Fruit fly (Drosophila melanogaster) whole organism, embryonic: ENCODE measurements around the gene CG16985.

ENCODE experiments used
- Antp ChIP-seq: fragments of 200-800 bp; sonication (Bioruptor generic); optimal IDR thresholded peaks from 3 replicates; lab custom pipeline; 2016; ENCODE audit warnings: missing biosample characterization, missing genetic modification characterization
- CG10147 ChIP-seq: fragments of 200-800 bp; sonication (Bioruptor generic); optimal IDR thresholded peaks from 2 replicates; lab custom pipeline; 2019; ENCODE audit warnings: missing biosample characterization, mild to moderate bottlenecking, missing genetic modification characterization, moderate library complexity
- CG11247 ChIP-seq: fragments of 200-800 bp; sonication (Bioruptor generic); IDR thresholded peaks from 2 replicates; pipeline ENCODE4 v1.3.6; 2022; ENCODE audit warnings: missing biosample characterization, missing genetic modification characterization
- CG12659 ChIP-seq: fragments of 200-800 bp; sonication (Bioruptor generic); optimal IDR thresholded peaks from 3 replicates; lab custom pipeline; 2017; ENCODE audit warnings: mild to moderate bottlenecking, missing biosample characterization, missing genetic modification reagents, missing genetic modification characterization
- CG12942 ChIP-seq: fragments of 200-800 bp; sonication (Bioruptor generic); optimal IDR thresholded peaks from 3 replicates; lab custom pipeline; 2016; ENCODE audit warnings: missing biosample characterization, missing genetic modification characterization
- CG13424 ChIP-seq: fragments of 200-800 bp; sonication (Bioruptor generic); optimal IDR thresholded peaks from 2 replicates; lab custom pipeline; 2019; ENCODE audit warnings: missing biosample characterization, mild to moderate bottlenecking, missing genetic modification characterization, moderate library complexity
- CG15011 ChIP-seq: fragments of 200-800 bp; sonication (Bioruptor generic); optimal IDR thresholded peaks from 3 replicates; lab custom pipeline; 2018; ENCODE audit warnings: missing biosample characterization, mild to moderate bottlenecking, missing genetic modification characterization
- CG1602 ChIP-seq: fragments of 200-800 bp; sonication (Bioruptor generic); optimal IDR thresholded peaks from 3 replicates; lab custom pipeline; 2016; ENCODE audit warnings: missing biosample characterization, missing genetic modification characterization
- CG1603 ChIP-seq: fragments of 200-800 bp; sonication (Bioruptor generic); optimal IDR thresholded peaks from 2 replicates; lab custom pipeline; 2019; ENCODE audit warnings: missing biosample characterization, mild to moderate bottlenecking, missing genetic modification characterization, moderate library complexity
- CG17612 ChIP-seq: fragments of 200-800 bp; sonication (Bioruptor generic); IDR thresholded peaks from 2 replicates; pipeline ENCODE4 v1.3.6; 2022; ENCODE audit warnings: missing biosample characterization, missing genetic modification characterization
- CG31388 ChIP-seq: fragments of 200-800 bp; sonication (Bioruptor generic); optimal IDR thresholded peaks from 2 replicates; lab custom pipeline; 2016; ENCODE audit warnings: missing biosample characterization, missing genetic modification characterization
- CG32532 ChIP-seq: fragments of 200-800 bp; sonication (Bioruptor generic); IDR thresholded peaks from 2 replicates; pipeline ENCODE4 v1.3.6; 2022; ENCODE audit warnings: missing biosample characterization, missing genetic modification characterization
- CG33213 ChIP-seq: fragments of 200-800 bp; sonication (Bioruptor generic); optimal IDR thresholded peaks from 3 replicates; lab custom pipeline; 2016; ENCODE audit warnings: missing biosample characterization, missing genetic modification characterization
- CG33557 ChIP-seq: fragments of 200-800 bp; sonication (Bioruptor generic); optimal IDR thresholded peaks from 2 replicates; lab custom pipeline; 2019; ENCODE audit warnings: missing biosample characterization, mild to moderate bottlenecking, missing genetic modification characterization, moderate library complexity
- CG3847 ChIP-seq: fragments of 200-800 bp; sonication (Bioruptor generic); IDR thresholded peaks from 2 replicates; pipeline ENCODE4 v1.3.6; 2022; ENCODE audit warnings: missing biosample characterization, missing genetic modification characterization
- CG43689 ChIP-seq: fragments of 200-800 bp; sonication (Bioruptor generic); IDR thresholded peaks from 2 replicates; pipeline ENCODE4 v1.3.6; 2022; ENCODE audit warnings: missing biosample characterization, missing genetic modification characterization
- CG4424 ChIP-seq: fragments of 200-800 bp; sonication (Bioruptor generic); optimal IDR thresholded peaks from 3 replicates; lab custom pipeline; 2016; ENCODE audit warnings: missing biosample characterization, missing genetic modification characterization
- CG5180 ChIP-seq: fragments of 200-800 bp; sonication (Bioruptor generic); optimal IDR thresholded peaks from 3 replicates; lab custom pipeline; 2017; ENCODE audit warnings: missing biosample characterization, missing genetic modification characterization, mild to moderate bottlenecking, moderate library complexity, missing genetic modification reagents
- CG8281 ChIP-seq: fragments of 200-800 bp; sonication (Bioruptor generic); optimal IDR thresholded peaks from 2 replicates; lab custom pipeline; 2018; ENCODE audit warnings: missing biosample characterization, mild to moderate bottlenecking, missing genetic modification characterization, moderate library complexity
- CG8765 ChIP-seq: fragments of 200-800 bp; sonication (Bioruptor generic); IDR thresholded peaks from 2 replicates; pipeline ENCODE4 v1.3.6; 2022; ENCODE audit warnings: missing biosample characterization, missing genetic modification characterization
- CG9932 ChIP-seq: fragments of 200-800 bp; sonication (Bioruptor generic); IDR thresholded peaks from 2 replicates; pipeline ENCODE4 v1.3.6; 2022; ENCODE audit warnings: missing biosample characterization, missing genetic modification characterization
- D19A ChIP-seq: fragments of 200-800 bp; optimal IDR thresholded peaks from 3 replicates; lab custom pipeline; 2019; ENCODE audit warnings: missing biosample characterization, mild to moderate bottlenecking, missing genetic modification characterization, moderate library complexity
- Dip2 ChIP-seq: fragments of 200-800 bp; sonication (Bioruptor generic); IDR thresholded peaks from 2 replicates; pipeline ENCODE4 v1.3.6; 2022; ENCODE audit warnings: missing biosample characterization, missing genetic modification characterization
- Dip3 ChIP-seq: fragments of 200-800 bp; sonication (Bioruptor generic); optimal IDR thresholded peaks from 3 replicates; lab custom pipeline; 2016; ENCODE audit warnings: missing biosample characterization, missing genetic modification characterization
- HLHmδ ChIP-seq: fragments of 200-800 bp; sonication (Bioruptor generic); optimal IDR thresholded peaks from 2 replicates; lab custom pipeline; 2018; ENCODE audit warnings: missing biosample characterization, mild to moderate bottlenecking, missing genetic modification characterization, moderate library complexity
- Hmr ChIP-seq: fragments of 200-800 bp; sonication (Bioruptor generic); optimal IDR thresholded peaks from 3 replicates; lab custom pipeline; 2017; ENCODE audit warnings: mild to moderate bottlenecking, missing biosample characterization, missing genetic modification reagents, missing genetic modification characterization
- Hr3 ChIP-seq: fragments of 200-800 bp; sonication (Bioruptor generic); optimal IDR thresholded peaks from 3 replicates; lab custom pipeline; 2016; ENCODE audit warnings: missing biosample characterization, missing genetic modification characterization
- Kr ChIP-seq: fragments of 200-800 bp; sonication (Bioruptor generic); optimal IDR thresholded peaks from 2 replicates; lab custom pipeline; 2017; ENCODE audit warnings: missing biosample characterization, mild to moderate bottlenecking, missing genetic modification characterization
- Lpt ChIP-seq: fragments of >200 bp; optimal IDR thresholded peaks from 2 replicates; lab custom pipeline; 2018; ENCODE audit warnings: missing biosample characterization, missing genetic modification characterization
- Nf-YA ChIP-seq: fragments of 200-800 bp; sonication (Bioruptor generic); IDR thresholded peaks from 2 replicates; pipeline ENCODE4 v1.3.6; 2022; ENCODE audit warnings: missing biosample characterization, missing genetic modification characterization
- Ravus ChIP-seq: fragments of 200-800 bp; sonication (Bioruptor generic); IDR thresholded peaks from 2 replicates; pipeline ENCODE4 v1.3.6; 2022; ENCODE audit warnings: missing biosample characterization, missing genetic modification characterization
- Sox100B ChIP-seq: fragments of 200-800 bp; sonication (Bioruptor generic); optimal IDR thresholded peaks from 3 replicates; lab custom pipeline; 2018; ENCODE audit warnings: missing biosample characterization, mild to moderate bottlenecking, missing genetic modification characterization
- Vsx1 ChIP-seq: fragments of 200-800 bp; sonication (Bioruptor generic); optimal IDR thresholded peaks from 2 replicates; lab custom pipeline; 2017; ENCODE audit warnings: missing biosample characterization, mild to moderate bottlenecking, missing genetic modification characterization, missing genetic modification reagents
- bcd ChIP-seq: fragments of 200-800 bp; sonication (Bioruptor generic); optimal IDR thresholded peaks from 2 replicates; lab custom pipeline; 2017; ENCODE audit warnings: missing biosample characterization, mild to moderate bottlenecking, missing genetic modification characterization
- cato ChIP-seq: fragments of 200-800 bp; sonication (Bioruptor generic); optimal IDR thresholded peaks from 2 replicates; lab custom pipeline; 2016; ENCODE audit warnings: missing biosample characterization, missing genetic modification characterization, borderline replicate concordance
- crc ChIP-seq: fragments of 200-800 bp; sonication (Bioruptor generic); optimal IDR thresholded peaks from 2 replicates; lab custom pipeline; 2016; ENCODE audit warnings: missing biosample characterization, missing genetic modification characterization
- crol ChIP-seq: fragments of 200-800 bp; sonication (Bioruptor generic); IDR thresholded peaks from 2 replicates; pipeline ENCODE4 v1.3.6; 2022; ENCODE audit warnings: missing biosample characterization, missing genetic modification characterization
- cwo ChIP-seq: fragments of 200-800 bp; sonication (Bioruptor generic); optimal IDR thresholded peaks from 3 replicates; lab custom pipeline; 2017; ENCODE audit warnings: missing biosample characterization, missing genetic modification characterization, mild to moderate bottlenecking, moderate library complexity, missing genetic modification reagents
- disco-r ChIP-seq: fragments of 200-800 bp; sonication (Bioruptor generic); optimal IDR thresholded peaks from 2 replicates; lab custom pipeline; 2016; ENCODE audit warnings: missing biosample characterization, missing genetic modification characterization
- nom ChIP-seq: fragments of 200-800 bp; sonication (Bioruptor generic); optimal IDR thresholded peaks from 2 replicates; lab custom pipeline; 2017; ENCODE audit warnings: missing biosample characterization, missing genetic modification characterization, mild to moderate bottlenecking, moderate library complexity, missing genetic modification reagents
- oc ChIP-seq: fragments of 200-800 bp; sonication (Bioruptor generic); optimal IDR thresholded peaks from 2 replicates; lab custom pipeline; 2018; ENCODE audit warnings: missing biosample characterization, mild to moderate bottlenecking, missing genetic modification characterization, moderate library complexity
- onecut ChIP-seq: fragments of 200-800 bp; sonication (Bioruptor generic); IDR thresholded peaks from 2 replicates; pipeline ENCODE4 v1.3.6; 2022; ENCODE audit warnings: missing biosample characterization, missing genetic modification characterization
- pan ChIP-seq, 4 experiments: fragments of >200 bp in 3 of 4; fragments of 200-800 bp in 1 of 4; sonication (Bioruptor generic) in 1 of 4; optimal IDR thresholded peaks in 3 of 4; IDR thresholded peaks in 1 of 4; 2 replicates each; pipeline versions ENCODE4 v1.3.6 to Lab custom; 2017 to 2022; ENCODE audit warnings: missing biosample characterization in 2 of 4, missing genetic modification characterization in 2 of 4, mixed read lengths in 1 of 4
- scrt ChIP-seq: fragments of 200-800 bp; sonication (Bioruptor generic); optimal IDR thresholded peaks from 2 replicates; lab custom pipeline; 2018; ENCODE audit warnings: missing biosample characterization, mild to moderate bottlenecking, missing genetic modification characterization, moderate library complexity
- slbo ChIP-seq: fragments of 200-800 bp; sonication (Bioruptor generic); IDR thresholded peaks from 2 replicates; pipeline ENCODE4 v1.3.6; 2022; ENCODE audit warnings: missing biosample characterization, missing genetic modification characterization
- trh ChIP-seq: fragments of 200-800 bp; sonication (Bioruptor generic); optimal IDR thresholded peaks from 2 replicates; lab custom pipeline; 2016; ENCODE audit warnings: missing biosample characterization, missing genetic modification characterization
- usp ChIP-seq: fragments of >200 bp; optimal IDR thresholded peaks from 2 replicates; lab custom pipeline; 2017; ENCODE audit warnings: missing biosample characterization, missing genetic modification characterization
- wdn ChIP-seq: fragments of 200-800 bp; sonication (Bioruptor generic); IDR thresholded peaks from 2 replicates; pipeline ENCODE4 v1.3.6; 2022; ENCODE audit warnings: missing biosample characterization, missing genetic modification characterization

CG16985 gene

dm6 chr3L:2552116-2552843, 46.8 kb upstream of the CG16985 start (continued):
- TF ChIP-seq CG32532 (GFP tag; lab: Robert Waterston, UW) = peak; percentile 63
- no peak for TF ChIP-seq HLHmδ (GFP tag; lab: Kevin White, UChicago)
- no peak for TF ChIP-seq Dip2
- peak; percentile 73 for TF ChIP-seq CG1603 (tag; lab: Kevin White, UChicago)
- TF ChIP-seq oc = peak; percentile 64
- TF ChIP-seq cwo (GFP tag; lab: Kevin White, UChicago) = peak; percentile 30
- TF ChIP-seq CG10147 (GFP tag; lab: Kevin White, UChicago) = peak; percentile 30
- no peak for TF ChIP-seq Ravus (GFP tag; lab: Robert Waterston, UW)
- TF ChIP-seq pan (optimal IDR thresholded peaks at IDR 0.05; lab: Kevin White, UChicago) = no peak
- peak in 1 of 2 experiments; percentile 64 for TF ChIP-seq pan (GFP tag; optimal IDR thresholded peaks at IDR 0.05 in 1 of 2, IDR thresholded peaks at IDR 0.05 in 1 of 2)
- peak; percentile 66 for TF ChIP-seq CG13424 (tag; lab: Kevin White, UChicago)
- peak; percentile 70 for TF ChIP-seq bcd (GFP tag; lab: Kevin White, UChicago)
- no peak for TF ChIP-seq usp
- peak; percentile 33 for TF ChIP-seq Hmr (GFP tag; lab: Kevin White, UChicago)
- peak; percentile 46; the same call in 1 of the 2 replicates for TF ChIP-seq onecut (GFP tag; lab: Robert Waterston, UW)
- peak; percentile 47 for TF ChIP-seq scrt (GFP tag; lab: Kevin White, UChicago)
- TF ChIP-seq CG3847 (GFP tag; lab: Robert Waterston, UW) = no peak; the same call in 1 of the 2 replicates
- peak; percentile 81 for TF ChIP-seq nom (GFP tag; lab: Kevin White, UChicago)
- TF ChIP-seq CG43689 (GFP tag; lab: Robert Waterston, UW) = no peak
- 0 out of 2 replicates have a peak, but pooled peaks have one; percentile 12 for TF ChIP-seq CG11247 (GFP tag; lab: Robert Waterston, UW)
- no peak for TF ChIP-seq Vsx1 (GFP tag; lab: Kevin White, UChicago)
- peak; percentile 44 for TF ChIP-seq CG12659 (GFP tag; lab: Kevin White, UChicago)
- TF ChIP-seq CG4424 (GFP tag; lab: Kevin White, UChicago) = peak; percentile 81
- TF ChIP-seq Kr (GFP tag; lab: Kevin White, UChicago) = peak; percentile 7
- peak; percentile 17 for TF ChIP-seq Antp (GFP tag; lab: Kevin White, UChicago)
- TF ChIP-seq CG12942 (GFP tag; lab: Kevin White, UChicago) = peak; percentile 45
- TF ChIP-seq crc (GFP tag; lab: Kevin White, UChicago) = no peak
- 0 out of 2 replicates have a peak, but pooled peaks have one; percentile 36 for TF ChIP-seq Nf-YA (GFP tag; lab: Robert Waterston, UW)
- peak; percentile 41; the same call in 1 of the 2 replicates for TF ChIP-seq wdn (GFP tag; lab: Robert Waterston, UW)
- TF ChIP-seq cato (GFP tag; lab: Kevin White, UChicago) = peak; percentile 27
- peak; percentile 55; the same call in 1 of the 2 replicates for TF ChIP-seq slbo (GFP tag; lab: Robert Waterston, UW)
- peak; percentile 11 for TF ChIP-seq disco-r (GFP tag; lab: Kevin White, UChicago)
- TF ChIP-seq Hr3 (GFP tag; lab: Kevin White, UChicago) = peak; percentile 53
- peak; percentile 29; the same call in 1 of the 2 replicates for TF ChIP-seq crol
- TF ChIP-seq Sox100B (GFP tag; lab: Kevin White, UChicago) = peak; percentile 58
- TF ChIP-seq CG8765 = no peak
- TF ChIP-seq CG9932 = no peak; the same call in 1 of the 2 replicates
- peak; percentile 20 for TF ChIP-seq CG8281 (tag; lab: Kevin White, UChicago)
- TF ChIP-seq CG33557 (GFP tag; lab: Kevin White, UChicago) = peak; percentile 63
- peak; percentile 6 for TF ChIP-seq CG5180 (GFP tag; lab: Kevin White, UChicago)
- peak; percentile 2 for TF ChIP-seq CG31388 (GFP tag; lab: Kevin White, UChicago)
- TF ChIP-seq Dip3 (GFP tag; lab: Kevin White, UChicago) = peak; percentile 34
- TF ChIP-seq CG1602 (GFP tag; lab: Kevin White, UChicago) = peak; percentile 48
- 0 out of 2 replicates have a peak, but pooled peaks have one; percentile 22 for TF ChIP-seq CG17612
- TF ChIP-seq D19A (tag; lab: Kevin White, UChicago) = peak; percentile 74
- TF ChIP-seq CG33213 = peak; percentile 46
- TF ChIP-seq trh (GFP tag; lab: Kevin White, UChicago) = no peak
- no peak for TF ChIP-seq Lpt
- peak; percentile 44 for TF ChIP-seq CG15011
